Worm (Caenorhabditis elegans): Measurements from ENCODE around the gene R02F2.10.

- no peak for TF ChIP-seq ceh-82 (tag; optimal IDR thresholded peaks at IDR 0.05)
- TF ChIP-seq nhr-237 (tag; optimal IDR thresholded peaks at IDR 0.05), result no peak
- TF ChIP-seq mdl-1 (tag; optimal IDR thresholded peaks at IDR 0.05), result no peak
- no peak for TF ChIP-seq ama-1 (optimal IDR thresholded peaks at IDR 0.05)
- TF ChIP-seq egl-27 (tag; optimal IDR thresholded peaks at IDR 0.05), result no peak
- TF ChIP-seq unc-39 (tag; optimal IDR thresholded peaks at IDR 0.05), result no peak
- no peak for TF ChIP-seq ztf-1 (GFP tag; conservative IDR thresholded peaks at IDR 0.05)
- no peak for TF ChIP-seq nhr-11 (tag; optimal IDR thresholded peaks at IDR 0.05)
- no peak for TF ChIP-seq unc-62 (GFP tag; optimal IDR thresholded peaks at IDR 0.05)
- no peak for TF ChIP-seq skn-1 (tag; optimal IDR thresholded peaks at IDR 0.05)
These were observed 34.4 kb downstream of the R02F2.10 start, which contains the start of gene pqn-25 for ce11 chrIII:5512502-5512901.

Data from whole organism, L2 larva.